Fruit fly (Drosophila melanogaster): Measurements from ENCODE around the gene alpha4GT1.

Gene alpha4GT1

DNA sequence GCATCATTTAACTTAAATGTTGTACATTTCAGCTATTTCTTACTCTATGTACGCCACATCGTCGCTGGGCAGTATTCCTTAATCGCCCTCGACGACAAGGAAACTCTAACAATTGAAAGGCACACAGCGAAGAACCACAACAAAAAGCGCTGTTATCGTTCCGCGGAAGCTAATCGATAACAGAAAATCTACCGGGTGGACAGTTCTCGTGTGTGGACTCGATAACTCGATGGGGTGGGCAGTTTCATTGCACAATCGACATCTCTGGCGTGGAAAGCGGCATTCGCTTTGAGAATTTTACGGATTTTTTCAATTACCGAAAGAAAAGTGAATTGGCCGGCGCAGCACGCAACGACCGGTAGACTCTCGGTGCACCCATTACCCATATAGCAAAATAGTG is at the start of gene alpha4GT1, which contains the start of gene Prp40:
alpha4GT1 (minus strand) TSS at position 156 of the 400 bp plus-strand sequence.
Prp40 (plus strand) TSS at position 241 of the 400 bp plus-strand sequence.
- TF ChIP-seq Dll (optimal IDR thresholded peaks at IDR 0.05) = no peak

DNA sequence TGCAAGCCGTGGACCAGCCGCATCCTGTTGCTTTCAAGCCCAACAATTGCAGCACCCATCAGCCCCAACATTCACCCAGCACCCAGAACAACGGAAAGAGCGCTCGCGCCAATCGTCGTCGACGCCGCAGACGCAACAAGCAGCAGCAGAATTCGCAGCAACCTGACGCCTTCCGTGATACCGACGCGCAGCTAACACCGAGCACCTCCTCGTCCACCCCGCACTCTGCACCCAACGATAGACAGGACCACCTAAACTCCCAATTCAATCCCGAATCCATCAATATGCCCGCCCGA is 36.6 kb upstream of the alpha4GT1 start:
- no peak for TF ChIP-seq EcR (GFP tag; optimal IDR thresholded peaks at IDR 0.05)
- TF ChIP-seq CG8478 (optimal IDR thresholded peaks at IDR 0.05) = no peak
- no peak for TF ChIP-seq pan (optimal IDR thresholded peaks at IDR 0.05)
- TF ChIP-seq usp (GFP tag; optimal IDR thresholded peaks at IDR 0.05) = no peak
- TF ChIP-seq psq (optimal IDR thresholded peaks at IDR 0.05) = no peak
- TF ChIP-seq Dll (optimal IDR thresholded peaks at IDR 0.05) = no peak

DNA sequence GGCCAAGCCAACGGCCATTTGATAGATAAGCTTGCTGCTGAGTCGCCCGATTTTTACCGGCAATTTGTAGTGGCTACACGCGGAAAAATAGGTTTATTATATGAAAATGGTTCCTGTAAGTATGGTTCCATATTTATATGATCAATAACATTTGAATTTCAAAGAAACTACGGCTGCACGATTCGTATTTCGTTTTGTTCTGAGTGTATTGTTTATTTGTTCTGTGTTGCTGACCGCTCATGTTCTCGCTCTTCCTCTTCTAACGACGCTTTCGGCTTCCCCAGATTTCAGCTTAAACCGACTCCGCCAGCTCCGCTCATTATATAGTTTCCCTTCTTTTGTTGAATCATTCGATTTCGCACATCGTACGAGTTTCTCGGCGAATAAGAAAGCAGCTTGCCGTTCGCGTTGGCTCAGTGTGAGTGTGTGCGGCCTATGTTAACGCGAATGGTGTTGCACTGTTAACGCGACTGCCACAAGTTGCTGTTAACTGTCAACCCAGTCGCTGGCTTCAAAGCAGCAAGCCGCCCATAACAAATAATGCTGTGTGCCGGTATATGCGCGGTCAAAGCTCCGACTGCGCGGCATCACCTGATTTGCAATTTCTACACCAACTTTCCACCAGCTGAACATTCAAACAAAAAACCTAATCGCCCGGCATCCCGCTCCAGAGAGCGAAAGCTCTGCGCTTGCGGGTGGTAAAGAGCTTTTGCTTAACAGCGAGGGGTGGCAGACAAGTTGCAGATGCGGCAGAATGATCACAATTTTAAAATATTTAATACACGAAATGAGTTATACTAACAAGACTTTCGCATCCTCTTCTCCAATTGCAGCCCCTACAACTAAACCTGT is 36.1 kb upstream of the alpha4GT1 start:
- TF ChIP-seq psq (optimal IDR thresholded peaks at IDR 0.05) = no peak
- no peak for TF ChIP-seq pan (optimal IDR thresholded peaks at IDR 0.05)
- no peak for TF ChIP-seq CG8478 (optimal IDR thresholded peaks at IDR 0.05)
- no peak for TF ChIP-seq usp (GFP tag; optimal IDR thresholded peaks at IDR 0.05)
- no peak for TF ChIP-seq Dll (optimal IDR thresholded peaks at IDR 0.05)
- no peak for TF ChIP-seq EcR (GFP tag; optimal IDR thresholded peaks at IDR 0.05)

DNA sequence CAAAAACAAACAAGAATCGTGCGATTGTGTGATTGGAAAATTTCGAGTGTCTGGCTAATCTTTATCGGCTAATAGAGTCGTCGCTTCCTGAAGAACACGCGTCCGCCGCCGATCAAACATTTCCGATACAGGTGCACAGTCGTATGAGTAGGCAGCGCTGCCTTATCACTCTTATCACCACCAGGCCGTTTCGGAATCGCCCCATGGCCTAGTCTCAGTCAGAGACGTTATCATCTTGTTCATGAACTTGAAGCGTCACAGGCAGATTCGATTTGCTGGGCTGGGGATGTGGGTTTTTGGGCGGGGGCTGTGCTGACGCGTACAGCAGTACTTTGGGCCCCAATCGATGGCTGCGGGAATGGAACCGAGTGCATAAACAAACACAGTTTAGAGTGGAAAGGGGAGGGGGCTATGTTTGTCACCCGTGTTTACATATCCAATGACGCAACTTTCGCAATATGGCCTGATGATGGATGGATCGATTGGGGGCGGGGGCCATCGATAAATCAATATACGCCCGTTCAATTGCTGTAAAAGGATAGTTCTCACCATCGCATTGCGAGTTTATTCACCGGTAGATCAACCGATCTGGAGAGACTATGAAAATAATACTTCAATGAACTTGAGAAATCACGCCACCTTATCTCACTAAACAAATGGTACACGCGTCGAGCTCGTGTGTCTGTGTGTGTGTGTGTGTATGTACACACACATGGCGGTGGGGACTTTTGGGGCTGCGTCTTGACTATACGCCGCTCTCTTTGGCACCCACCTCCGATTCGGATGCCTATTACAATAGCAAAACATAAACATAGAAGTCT is 35.2 kb upstream of the alpha4GT1 start:
- TF ChIP-seq Dll (optimal IDR thresholded peaks at IDR 0.05) (no peak), pan (optimal IDR thresholded peaks at IDR 0.05) (no peak)

DNA sequence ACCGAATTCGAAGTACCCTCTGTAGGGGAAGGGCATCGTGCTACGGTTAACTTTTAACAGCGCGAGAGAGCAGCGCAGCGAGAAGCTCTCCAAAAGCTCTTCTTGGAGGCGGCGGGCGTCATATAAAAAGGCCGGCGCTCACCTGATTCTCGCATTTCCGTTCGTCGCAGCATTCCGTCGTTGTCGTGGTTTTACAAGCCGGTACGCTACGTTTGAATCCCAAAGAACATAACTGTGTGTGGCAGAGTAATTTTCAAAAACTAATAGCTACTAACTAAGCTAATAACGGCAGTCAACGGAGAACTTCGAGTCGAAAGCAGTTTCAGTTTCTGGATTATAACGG is 33.5 kb upstream of the alpha4GT1 start, which contains the start of gene FASN1:
FASN1 (plus strand) TSS at position 151 of the 343 bp plus-strand sequence.
- TF ChIP-seq Dll (optimal IDR thresholded peaks at IDR 0.05) (peak; percentile 22), CG8478 (optimal IDR thresholded peaks at IDR 0.05) (no peak)

DNA sequence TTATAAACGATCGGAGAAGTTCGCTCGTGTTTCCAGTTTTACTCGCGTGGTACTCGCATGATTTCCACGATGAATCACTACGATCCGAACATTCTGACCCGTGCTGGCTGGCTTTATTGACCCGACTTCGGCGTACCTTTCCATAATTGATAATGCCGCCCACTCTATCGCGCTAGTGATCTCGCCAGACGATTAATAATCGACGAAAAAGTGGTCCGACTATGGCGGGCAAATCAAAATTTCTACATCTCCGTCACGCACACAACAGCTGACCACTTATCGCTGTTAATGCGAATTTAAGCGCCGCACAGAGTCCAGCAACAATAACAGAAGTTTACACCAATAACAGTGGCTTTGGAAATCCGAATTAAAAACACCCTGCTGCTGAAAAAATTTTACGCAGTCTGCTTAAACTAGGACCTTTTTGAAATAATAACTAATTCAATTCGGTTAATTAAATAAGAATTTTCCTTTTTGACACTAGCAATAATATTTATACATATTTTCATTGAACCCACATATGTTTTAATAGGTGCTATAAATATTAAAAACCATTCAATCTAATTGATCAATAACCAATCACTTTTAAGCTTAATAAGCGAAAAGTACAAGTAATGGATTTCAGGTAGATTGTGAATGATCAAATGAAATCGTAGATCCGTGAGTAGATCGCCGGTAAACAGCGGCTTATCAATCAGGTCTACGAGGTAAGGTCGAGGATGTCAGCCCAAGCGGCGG is 32.9 kb upstream of the alpha4GT1 start:
- no peak for TF ChIP-seq psq (optimal IDR thresholded peaks at IDR 0.05)
- no peak for TF ChIP-seq usp (GFP tag; optimal IDR thresholded peaks at IDR 0.05)
- TF ChIP-seq EcR (GFP tag; optimal IDR thresholded peaks at IDR 0.05) = no peak
- no peak for TF ChIP-seq pan (optimal IDR thresholded peaks at IDR 0.05)
- TF ChIP-seq CG8478 (optimal IDR thresholded peaks at IDR 0.05) = no peak
- TF ChIP-seq Dll (optimal IDR thresholded peaks at IDR 0.05) = no peak

DNA sequence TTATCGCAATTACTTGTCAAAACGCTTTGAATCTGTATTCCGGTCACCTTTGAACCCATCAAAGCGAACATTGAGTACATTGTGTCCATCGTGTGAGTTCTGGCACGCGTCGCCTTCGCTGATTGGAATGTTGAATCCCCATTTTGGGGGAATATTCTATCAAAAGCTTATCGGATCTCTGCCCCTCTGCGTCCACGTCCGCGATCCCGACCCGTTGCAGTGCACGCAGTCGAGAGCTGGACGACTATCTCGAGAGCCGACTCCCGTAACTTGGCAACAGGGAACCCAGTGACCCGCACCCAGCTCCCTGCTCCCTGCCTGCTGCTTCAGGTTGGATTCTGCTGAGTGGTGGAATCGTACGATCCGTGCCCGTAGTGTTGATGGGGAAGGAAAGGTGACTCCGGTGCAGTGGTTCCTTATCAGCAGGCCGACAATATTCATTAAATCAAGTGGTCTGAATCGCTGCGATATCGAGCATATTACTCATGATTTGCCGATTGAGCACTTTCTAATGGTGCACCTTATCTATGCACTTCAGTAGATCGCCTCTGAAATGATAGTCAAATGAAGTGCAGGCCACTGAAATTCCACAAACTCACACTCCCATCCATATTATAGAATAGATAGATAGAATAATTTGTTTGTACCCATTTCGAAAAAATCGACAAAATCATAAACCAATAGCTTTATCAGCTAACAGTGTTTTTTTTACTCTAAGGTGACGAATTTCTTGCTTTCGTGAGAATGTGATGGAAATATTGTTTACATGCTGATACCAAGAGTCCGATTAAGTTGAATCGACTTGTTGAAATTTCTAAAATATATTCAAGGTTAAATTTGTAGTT is 21.9 kb upstream of the alpha4GT1 start:
- no peak for TF ChIP-seq usp (GFP tag; optimal IDR thresholded peaks at IDR 0.05)
- TF ChIP-seq Dll (optimal IDR thresholded peaks at IDR 0.05) = no peak
- no peak for TF ChIP-seq CG8478 (optimal IDR thresholded peaks at IDR 0.05)
- no peak for TF ChIP-seq pan (optimal IDR thresholded peaks at IDR 0.05)

DNA sequence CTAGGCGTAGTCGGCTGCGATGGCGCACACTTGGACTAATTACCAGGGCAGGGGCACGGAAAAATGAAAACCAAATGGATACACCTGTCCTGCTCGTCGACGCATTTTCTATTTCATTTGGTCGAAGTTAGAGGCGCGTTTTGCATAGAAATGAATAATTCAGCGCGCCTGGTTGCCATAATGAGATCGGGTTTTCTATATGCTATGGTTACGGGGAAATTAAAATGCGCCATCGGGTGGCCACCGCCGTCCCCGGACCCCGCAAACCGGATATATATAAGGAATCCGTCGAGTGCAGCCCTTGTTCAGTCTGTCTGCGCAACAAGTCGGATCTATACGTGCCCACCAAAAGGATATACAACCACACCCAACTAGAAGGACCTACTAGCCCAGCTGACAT is 20.7 kb upstream of the alpha4GT1 start, which contains the start of gene FASN2:
FASN2 (plus strand) TSS at position 301 of the 400 bp plus-strand sequence.
- TF ChIP-seq psq (optimal IDR thresholded peaks at IDR 0.05) = no peak

DNA sequence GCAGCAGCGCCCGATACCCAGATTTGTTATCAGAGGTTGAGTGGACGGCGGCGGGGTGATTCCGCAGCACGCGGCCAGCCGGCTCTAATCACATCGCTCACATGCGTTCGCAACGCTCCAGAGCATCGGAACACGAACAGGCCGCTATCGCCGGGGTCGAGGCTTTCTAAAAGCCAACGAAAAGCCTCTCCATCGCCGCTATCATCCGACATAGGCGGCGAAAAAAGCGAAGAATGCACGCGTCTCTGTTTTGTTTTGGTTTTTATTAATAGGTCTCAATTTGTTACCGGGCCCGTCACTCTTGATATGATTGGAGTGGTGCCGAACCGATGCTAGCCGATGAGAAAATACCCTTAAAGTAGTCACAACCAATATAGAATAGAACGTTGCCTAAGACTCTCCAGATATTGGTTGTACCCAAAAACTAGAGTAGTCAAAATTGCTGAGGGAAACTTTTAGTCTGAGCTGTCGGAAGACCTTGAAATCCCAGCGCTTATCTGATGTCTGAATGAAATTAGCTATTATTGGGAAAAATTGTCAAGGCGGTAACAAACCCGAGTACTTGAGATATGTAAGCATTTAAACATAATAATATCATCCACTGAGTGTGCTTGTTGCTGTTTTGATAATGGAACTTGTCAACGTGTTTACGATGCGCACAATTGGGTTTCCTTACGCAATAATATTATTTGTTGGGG is 19.1 kb upstream of the alpha4GT1 start, which contains the start of gene CG17261:
CG17261 (plus strand) TSS at position 634 of the 698 bp plus-strand sequence.
- no peak for TF ChIP-seq Dll (optimal IDR thresholded peaks at IDR 0.05)
- TF ChIP-seq CG8478 (optimal IDR thresholded peaks at IDR 0.05) = no peak
- TF ChIP-seq usp (GFP tag; optimal IDR thresholded peaks at IDR 0.05) = no peak
- no peak for TF ChIP-seq pan (optimal IDR thresholded peaks at IDR 0.05)
- TF ChIP-seq EcR (GFP tag; optimal IDR thresholded peaks at IDR 0.05) = no peak
- no peak for TF ChIP-seq psq (optimal IDR thresholded peaks at IDR 0.05)

DNA sequence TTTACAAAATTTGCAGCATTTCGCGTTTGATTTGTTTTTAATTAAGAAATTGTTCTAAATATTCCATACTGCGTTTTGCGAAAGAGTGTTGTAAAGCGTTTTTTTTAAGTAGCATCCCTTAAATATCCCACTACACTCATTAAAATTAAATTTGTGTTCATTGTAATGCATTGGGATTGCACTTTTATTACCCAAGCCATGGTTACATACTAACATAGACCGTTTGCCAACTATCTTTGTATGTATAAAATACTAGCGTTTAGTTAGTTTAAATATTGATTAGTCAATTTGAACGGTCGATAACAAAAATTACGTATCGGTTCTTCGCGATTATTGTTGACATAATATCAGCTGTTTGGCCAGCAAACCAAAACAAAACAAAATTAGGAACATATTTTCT is 16.8 kb upstream of the alpha4GT1 start, which contains the start of the genes cnir and CG17221:
cnir (minus strand) TSS at position 39 of the 400 bp plus-strand sequence.
CG17221 (plus strand) TSS at position 203 of the 400 bp plus-strand sequence.
- no peak for TF ChIP-seq Dll (optimal IDR thresholded peaks at IDR 0.05)
- no peak for TF ChIP-seq psq (optimal IDR thresholded peaks at IDR 0.05)
- no peak for TF ChIP-seq usp (GFP tag; optimal IDR thresholded peaks at IDR 0.05)
- TF ChIP-seq EcR (GFP tag; optimal IDR thresholded peaks at IDR 0.05) = no peak
- no peak for TF ChIP-seq pan (optimal IDR thresholded peaks at IDR 0.05)

DNA sequence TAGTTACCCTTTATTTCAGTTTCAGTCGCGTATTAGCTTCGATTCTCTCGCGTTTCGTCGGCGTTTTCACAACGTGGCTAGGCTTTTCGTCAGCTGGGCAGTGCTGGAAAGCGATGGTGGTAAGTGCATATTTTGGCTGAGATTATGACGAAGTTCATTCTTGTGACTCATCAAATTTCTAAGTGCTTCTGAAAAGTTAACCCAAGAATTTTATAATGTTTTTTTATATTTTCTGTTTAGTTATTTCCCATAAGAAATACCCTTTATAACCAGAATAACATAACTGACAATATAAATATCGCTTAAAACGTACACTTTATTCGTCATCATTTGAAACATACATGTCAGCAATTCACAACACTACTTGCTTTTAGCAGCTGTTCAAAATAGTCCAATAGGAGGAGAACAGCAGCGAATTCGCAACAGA is 14.2 kb upstream of the alpha4GT1 start, which contains the start of the genes CG17260 and SerRS:
CG17260 (plus strand) TSS at position 78 of the 427 bp plus-strand sequence.
SerRS (minus strand) TSS at position 251 of the 427 bp plus-strand sequence.
- TF ChIP-seq usp (GFP tag; optimal IDR thresholded peaks at IDR 0.05) (no peak), CG8478 (optimal IDR thresholded peaks at IDR 0.05) (no peak), pan (optimal IDR thresholded peaks at IDR 0.05) (no peak), Dll (optimal IDR thresholded peaks at IDR 0.05) (no peak), psq (optimal IDR thresholded peaks at IDR 0.05) (no peak), EcR (GFP tag; optimal IDR thresholded peaks at IDR 0.05) (no peak)

Data from whole organism.